Fruit fly (Drosophila melanogaster): ENCODE results near the gene Pglym78.

Gene Pglym78

DNA sequence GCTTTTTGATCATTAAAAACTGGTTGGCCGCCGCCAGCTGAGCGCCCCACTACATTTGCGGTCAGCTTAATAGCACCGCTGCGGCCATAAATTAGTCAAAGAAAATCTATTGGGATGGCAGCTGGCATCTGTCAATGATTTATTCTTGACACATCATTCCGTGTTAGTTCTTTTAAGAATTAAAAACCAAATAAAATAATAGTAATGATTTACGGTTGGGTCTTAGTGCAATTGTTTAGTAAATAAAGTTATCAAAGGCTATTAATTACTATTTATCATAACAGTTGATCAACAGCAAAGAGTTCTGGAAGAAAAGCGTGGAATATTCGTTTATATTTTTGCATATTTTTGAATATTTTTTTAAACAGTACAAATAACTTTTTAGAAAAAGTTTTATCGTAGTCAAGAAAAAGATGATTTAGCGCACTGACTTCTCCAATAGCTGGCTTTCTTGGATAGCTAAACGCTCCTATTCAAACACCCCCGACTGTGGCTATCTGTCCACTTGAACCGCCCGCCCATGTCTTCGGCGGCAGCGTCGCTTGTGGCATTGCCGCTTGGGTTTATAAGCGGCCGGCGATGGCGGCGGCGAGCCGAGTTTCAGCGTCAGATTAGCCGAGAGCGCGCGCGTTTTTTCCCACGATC lies 49.0 kb downstream of the Pglym78 start, which contains the start of gene CG14515 (continued):
- TF ChIP-seq achi (GFP tag; optimal IDR thresholded peaks at IDR 0.05) (no peak), CG10669 (GFP tag; optimal IDR thresholded peaks at IDR 0.05) (no peak), Sox15 (GFP tag; optimal IDR thresholded peaks at IDR 0.05) (no peak), dac (GFP tag; optimal IDR thresholded peaks at IDR 0.05) (no peak), lz (GFP tag; optimal IDR thresholded peaks at IDR 0.05) (no peak), CG6808 (GFP tag; optimal IDR thresholded peaks at IDR 0.05) (no peak), ss (GFP tag; optimal IDR thresholded peaks at IDR 0.05) (no peak), CG3032 (tag; optimal IDR thresholded peaks at IDR 0.05) (no peak), CG6163 (GFP tag; IDR thresholded peaks at IDR 0.05) (no peak), Sox102F (GFP tag; optimal IDR thresholded peaks at IDR 0.05) (no peak), CG8632 (GFP tag; optimal IDR thresholded peaks at IDR 0.05) (no peak), CG6792 (GFP tag; optimal IDR thresholded peaks at IDR 0.05) (no peak), svp (GFP tag) (peak; percentile 20)

DNA sequence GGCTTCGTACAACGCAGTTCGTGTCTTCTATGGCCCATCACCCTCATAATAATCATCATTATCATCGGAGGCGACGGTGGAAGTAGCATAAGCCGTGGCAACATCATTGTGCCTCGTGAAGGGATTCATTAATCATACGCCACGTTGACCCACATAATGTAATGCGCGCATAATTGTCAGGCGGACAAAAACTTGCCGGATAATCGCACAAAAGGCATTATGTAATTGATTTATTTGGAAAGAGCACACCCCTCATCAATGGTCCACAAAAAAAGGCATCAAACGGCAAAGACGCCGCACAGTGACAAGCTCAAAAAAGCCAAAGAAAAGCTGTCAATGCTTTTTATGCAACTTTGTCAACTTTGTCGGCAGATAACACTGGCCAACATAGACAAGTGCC lies 50.3 kb downstream of the Pglym78 start:
- TF ChIP-seq fd59A (GFP tag; optimal IDR thresholded peaks at IDR 0.05) (no peak), Hr38 (GFP tag; optimal IDR thresholded peaks at IDR 0.05) (no peak), Hr39 (GFP tag; optimal IDR thresholded peaks at IDR 0.05) (no peak), CG10631 (GFP tag; optimal IDR thresholded peaks at IDR 0.05) (no peak), spab (GFP tag; optimal IDR thresholded peaks at IDR 0.05) (no peak), topi (GFP tag; optimal IDR thresholded peaks at IDR 0.05) (no peak), Sox102F (GFP tag; optimal IDR thresholded peaks at IDR 0.05) (no peak), salr (GFP tag; optimal IDR thresholded peaks at IDR 0.05) (no peak), CG11762 (GFP tag; optimal IDR thresholded peaks at IDR 0.05; ENCODE audit: insufficient read depth) (no peak), CG8119 (GFP tag; IDR thresholded peaks at IDR 0.05) (no peak), CG1621 (tag; optimal IDR thresholded peaks at IDR 0.05) (no peak), CG15336 (GFP tag; IDR thresholded peaks at IDR 0.05) (no peak), Lpt (GFP tag; optimal IDR thresholded peaks at IDR 0.05) (no peak), Sox15 (GFP tag; optimal IDR thresholded peaks at IDR 0.05) (no peak), CG8632 (GFP tag; optimal IDR thresholded peaks at IDR 0.05) (no peak)
